Worm (Caenorhabditis elegans) whole organism, young adult: Measurements from ENCODE around the gene C08F1.6.
"Not testable (repeated sequence)": the region's sequence is repeated elsewhere in the genome, so short reads cannot be mapped to it uniquely, and the experiment has no call there.

Experiments used
- C06A6.2 ChIP-seq: fragments of 200-800 bp; sonication (Bioruptor generic); conservative IDR thresholded peaks from 2 replicates; pipeline ENCODE4 v1.3.6; 2022; ENCODE audit warnings: missing genetic modification characterization, missing compliant biosample characterization
- F23B12.7 ChIP-seq: sonication (generic microtip); optimal IDR thresholded peaks from 2 replicates; lab custom pipeline; 2017; ENCODE audit warnings: missing genetic modification characterization, mild to moderate bottlenecking, missing compliant biosample characterization, antibody characterized with exemption, moderate library complexity; ENCODE audit not compliant: insufficient read depth
- T07F8.4 ChIP-seq: sonication (generic microtip); optimal IDR thresholded peaks from 2 replicates; lab custom pipeline; 2016; ENCODE audit warnings: mild to moderate bottlenecking, missing genetic modification characterization, moderate library complexity, missing compliant biosample characterization
- Y56A3A.18 ChIP-seq: fragments of 200-800 bp; sonication (Bioruptor generic); IDR thresholded peaks from 2 replicates; pipeline ENCODE4 v1.3.6; 2022; ENCODE audit warnings: missing genetic modification reagents, missing genetic modification characterization, missing compliant biosample characterization
- cebp-2 ChIP-seq: fragments of 200-800 bp; sonication (Bioruptor generic); IDR thresholded peaks from 2 replicates; pipeline ENCODE4 v1.3.6; 2022; ENCODE audit warnings: missing genetic modification characterization, missing compliant biosample characterization
- chd-7 ChIP-seq: sonication (generic microtip); optimal IDR thresholded peaks from 2 replicates; lab custom pipeline; 2016; ENCODE audit warnings: mild to moderate bottlenecking, missing genetic modification characterization, moderate library complexity, missing compliant biosample characterization
- dox-1 ChIP-seq: fragments of 200-800 bp; sonication (Bioruptor generic); IDR thresholded peaks from 2 replicates; pipeline ENCODE4 v1.3.6; 2022; ENCODE audit warnings: missing genetic modification reagents, missing genetic modification characterization, missing compliant biosample characterization
- efl-1 ChIP-seq: fragments of 150-350 bp; optimal IDR thresholded peaks from 2 replicates; lab custom pipeline; 2014; ENCODE audit warnings: missing biosample characterization, missing genetic modification reagents, missing genetic modification characterization
- egl-18 ChIP-seq: fragments of 200-800 bp; sonication (Bioruptor generic); IDR thresholded peaks from 2 replicates; pipeline ENCODE4 v1.3.6; 2022; ENCODE audit warnings: missing genetic modification reagents, missing genetic modification characterization, missing compliant biosample characterization
- hmg-20 ChIP-seq: fragments of 200-800 bp; sonication (Bioruptor generic); IDR thresholded peaks from 2 replicates; pipeline ENCODE4 v1.3.6; 2022; ENCODE audit warnings: missing genetic modification reagents, missing genetic modification characterization, missing compliant biosample characterization
- hsf-1 ChIP-seq: fragments of 200-800 bp; sonication (Bioruptor generic); IDR thresholded peaks from 2 replicates; pipeline ENCODE4 v1.3.6; 2022; ENCODE audit warnings: missing genetic modification reagents, missing genetic modification characterization, missing compliant biosample characterization
- lin-26 ChIP-seq: fragments of 200-800 bp; sonication (Bioruptor generic); IDR thresholded peaks from 2 replicates; pipeline ENCODE4 v1.3.6; 2022; ENCODE audit warnings: missing genetic modification reagents, missing genetic modification characterization, missing compliant biosample characterization
- lin-35 ChIP-seq, 3 experiments: fragments of 150-350 bp in 2 of 3; sonication (generic microtip) in 1 of 3; optimal IDR thresholded peaks; 2 replicates each; lab custom pipeline; 2014 to 2018; ENCODE audit warnings: missing biosample characterization in 3 of 3, missing genetic modification characterization in 3 of 3, missing genetic modification reagents in 3 of 3
- lin-40 ChIP-seq: sonication (generic microtip); optimal IDR thresholded peaks from 2 replicates; lab custom pipeline; 2016; ENCODE audit warnings: missing genetic modification characterization, mild to moderate bottlenecking, missing compliant biosample characterization, missing genotype, missing genetic modification reagents
- lsl-1 ChIP-seq: fragments of 200-800 bp; sonication (Bioruptor generic); optimal IDR thresholded peaks from 2 replicates; lab custom pipeline; 2018; ENCODE audit warnings: mild to moderate bottlenecking, missing genetic modification characterization, moderate library complexity, missing compliant biosample characterization
- lsy-27 ChIP-seq: sonication (generic microtip); optimal IDR thresholded peaks from 2 replicates; lab custom pipeline; 2017; ENCODE audit warnings: missing genetic modification characterization, mild to moderate bottlenecking, missing compliant biosample characterization, antibody characterized with exemption, missing genotype, borderline replicate concordance; ENCODE audit not compliant: insufficient read depth
- madf-6 ChIP-seq: fragments of 200-800 bp; sonication (Bioruptor generic); IDR thresholded peaks from 2 replicates; pipeline ENCODE4 v1.3.6; 2022; ENCODE audit warnings: missing genetic modification reagents, missing genetic modification characterization, missing compliant biosample characterization
- mes-4 ChIP-seq: sonication (generic microtip); optimal IDR thresholded peaks from 2 replicates; lab custom pipeline; 2016; ENCODE audit warnings: missing genotype, missing genetic modification characterization, missing compliant biosample characterization
- nhr-80 ChIP-seq: sonication (generic microtip); optimal IDR thresholded peaks from 2 replicates; lab custom pipeline; 2016; ENCODE audit warnings: missing genetic modification characterization, missing compliant biosample characterization
- repo-1 ChIP-seq: sonication (generic microtip); optimal IDR thresholded peaks from 2 replicates; lab custom pipeline; 2017; ENCODE audit warnings: mild to moderate bottlenecking, missing genetic modification characterization, missing compliant biosample characterization
- snpc-1.1 ChIP-seq: sonication (generic microtip); optimal IDR thresholded peaks from 2 replicates; lab custom pipeline; 2017; ENCODE audit warnings: missing genetic modification characterization, mild to moderate bottlenecking, missing compliant biosample characterization, antibody characterized with exemption, moderate library complexity, missing genotype, missing genetic modification reagents; ENCODE audit not compliant: insufficient read depth
- somi-1 ChIP-seq: fragments of 200-800 bp; sonication (Bioruptor generic); optimal IDR thresholded peaks from 2 replicates; lab custom pipeline; 2018; ENCODE audit warnings: mild to moderate bottlenecking, missing genetic modification characterization, missing compliant biosample characterization
- sptf-2 ChIP-seq: fragments of 200-800 bp; sonication (Bioruptor generic); optimal IDR thresholded peaks from 2 replicates; lab custom pipeline; 2018; ENCODE audit warnings: mild to moderate bottlenecking, missing genetic modification characterization, missing compliant biosample characterization
- zfh-2 ChIP-seq: fragments of 200-800 bp; sonication (Bioruptor generic); conservative IDR thresholded peaks from 2 replicates; pipeline ENCODE4 v1.3.6; 2022; ENCODE audit warnings: missing genetic modification reagents, missing genetic modification characterization, missing compliant biosample characterization
- zim-3 ChIP-seq: sonication (generic microtip); optimal IDR thresholded peaks from 2 replicates; lab custom pipeline; 2017; ENCODE audit warnings: mild to moderate bottlenecking, missing genetic modification characterization, moderate library complexity, missing compliant biosample characterization

C08F1.6 gene

ce11 chrII:1788087-1788486 is at the start of gene C08F1.6, which contains the start of gene fbxb-13:
Gene C08F1.6, minus strand, starts transcription at chrII:1788187.
Gene fbxb-13, plus strand, starts transcription at chrII:1788277.
- TF ChIP-seq madf-6 (GFP tag; lab: Robert Waterston, UW) (no peak), lin-26 (GFP tag; lab: Robert Waterston, UW) (no peak), zim-3 (no peak), lin-35 (GFP tag; optimal IDR thresholded peaks at IDR 0.05; lab: Kevin White, UChicago) (no peak), mes-4 (tag; lab: Kevin White, UChicago) (no peak), lsy-27 (tag; lab: Kevin White, UChicago) (no peak), efl-1 (GFP tag; lab: Kevin White, UChicago) (no peak), T07F8.4 (tag; lab: Kevin White, UChicago) (no peak), Y56A3A.18 (GFP tag; lab: Robert Waterston, UW) (no peak), zfh-2 (GFP tag; lab: Robert Waterston, UW) (no peak), chd-7 (tag; lab: Kevin White, UChicago) (no peak), lin-40 (no peak), hmg-20 (GFP tag; lab: Robert Waterston, UW) (no peak), F23B12.7 (tag; lab: Kevin White, UChicago) (no peak), sptf-2 (GFP tag; lab: Kevin White, UChicago) (no peak), hsf-1 (GFP tag; lab: Robert Waterston, UW) (no peak), snpc-1.1 (tag; lab: Kevin White, UChicago) (no peak), egl-18 (GFP tag; lab: Robert Waterston, UW) (no peak)

- TF ChIP-seq somi-1 (GFP tag; lab: Kevin White, UChicago): no peak
Observed at ce11 chrII:1836204-1836603, 48.2 kb upstream of the C08F1.6 start, which contains the start of gene T08E11.1. Gene T08E11.1, plus strand, starts transcription at chrII:1836504.

ce11 chrII:1831883-1832388 is 43.9 kb upstream of the C08F1.6 start, which contains the start of gene math-39:
Gene math-39, plus strand, starts transcription at chrII:1832338.
- TF ChIP-seq cebp-2 (GFP tag; lab: Robert Waterston, UW): no peak
- TF ChIP-seq nhr-80 (tag; lab: Kevin White, UChicago): peak; percentile 24

- TF ChIP-seq lsl-1 (GFP tag; lab: Kevin White, UChicago) (no peak), nhr-80 (tag; lab: Kevin White, UChicago) (peak; percentile 48)
Observed at ce11 chrII:1830182-1830682, 42.2 kb upstream of the C08F1.6 start, which contains the start of gene math-40. Gene math-40, plus strand, starts transcription at chrII:1830632.

- not testable (repeated sequence) for TF ChIP-seq lin-26, dox-1, C06A6.2 (GFP tag; lab: Robert Waterston, UW)
Observed at ce11 chrII:1824329-1824728, 36.3 kb upstream of the C08F1.6 start, which contains the start of gene math-41. Gene math-41, plus strand, starts transcription at chrII:1824629.

ce11 chrII:1823597-1823996 is 35.6 kb upstream of the C08F1.6 start:
- TF ChIP-seq nhr-80 (tag; lab: Kevin White, UChicago): peak; percentile 27

- no peak for TF ChIP-seq repo-1 (tag; lab: Kevin White, UChicago)
Observed at ce11 chrII:1820774-1821173, 32.8 kb upstream of the C08F1.6 start, which contains the start of gene fbxa-3. Gene fbxa-3, minus strand, starts transcription at chrII:1820874.
